5 fruit fly cellular contexts compared by ENCODE assay signal in genomic region chr3R:8955359-8955820, dm6.
TF ChIP-seq lines count a peak whose summit lies in the region.

No protein-coding gene starts in this region.

- no peak for TF ChIP-seq CTCF in whole organism, embryonic (GFP tag; optimal IDR thresholded peaks at IDR 0.05; lab: Kevin White, UChicago)

TF ChIP-seq in whole organism, 6 proteins besides CTCF, POLR2A, EP300 and RAD21:
- TF ChIP-seq Dll (optimal IDR thresholded peaks at IDR 0.05; lab: Kevin White, UChicago) (peak; percentile 1), pan (optimal IDR thresholded peaks at IDR 0.05; lab: Kevin White, UChicago) (no peak)

TF ChIP-seq in whole organism, adult, 20 proteins besides CTCF, POLR2A, EP300 and RAD21:
- peak; percentile 69 for TF ChIP-seq pad (GFP tag; optimal IDR thresholded peaks at IDR 0.05; lab: Kevin White, UChicago)
- no peak for TF ChIP-seq CG7045 (GFP tag; optimal IDR thresholded peaks at IDR 0.05; lab: Kevin White, UChicago)
- TF ChIP-seq ovo (GFP tag; optimal IDR thresholded peaks at IDR 0.05; lab: Kevin White, UChicago): peak; percentile 93

TF ChIP-seq in whole organism, embryonic, 481 proteins besides CTCF, POLR2A, EP300 and RAD21 (continues in another document):
- TF ChIP-seq CG11504 (tag; optimal IDR thresholded peaks at IDR 0.05; lab: Kevin White, UChicago) (peak; percentile 99), CG11695 (GFP tag; IDR thresholded peaks at IDR 0.05; lab: Robert Waterston, UW) (no peak), CG16863 (GFP tag; optimal IDR thresholded peaks at IDR 0.05; lab: Kevin White, UChicago) (no peak), Med (GFP tag; lab: Kevin White, UChicago) (peak; percentile 32), kay (GFP tag; optimal IDR thresholded peaks at IDR 0.05; lab: Kevin White, UChicago) (no peak), kni (GFP tag; optimal IDR thresholded peaks at IDR 0.05; lab: Kevin White, UChicago) (peak; percentile 72), ham (GFP tag; IDR thresholded peaks at IDR 0.05; lab: Robert Waterston, UW) (no peak), repo (GFP tag; optimal IDR thresholded peaks at IDR 0.05; lab: Kevin White, UChicago) (no peak), rib (GFP tag; IDR thresholded peaks at IDR 0.05; lab: Robert Waterston, UW) (peak; percentile 55; the same call in 1 of the 2 replicates), run (tag; optimal IDR thresholded peaks at IDR 0.05; lab: Kevin White, UChicago) (no peak), CG13287 (GFP tag; IDR thresholded peaks at IDR 0.05; lab: Robert Waterston, UW; ENCODE audit: partially characterized antibody) (peak; percentile 10; the same call in 1 of the 2 replicates), vfl (GFP tag; optimal IDR thresholded peaks at IDR 0.05; lab: Kevin White, UChicago) (no peak), chinmo (GFP tag; IDR thresholded peaks at IDR 0.05; lab: Robert Waterston, UW; ENCODE audit: partially characterized antibody) (peak; percentile 95; the same call in 3 of the 4 replicates), HLH4C (GFP tag; IDR thresholded peaks at IDR 0.05; lab: Robert Waterston, UW; ENCODE audit: partially characterized antibody) (no peak), pros (GFP tag; optimal IDR thresholded peaks at IDR 0.05; lab: Kevin White, UChicago) (peak; percentile 80), sd (tag; optimal IDR thresholded peaks at IDR 0.05; lab: Kevin White, UChicago) (peak; percentile 44), CG10959 (GFP tag; IDR thresholded peaks at IDR 0.05; lab: Robert Waterston, UW) (no peak), CG10321 (GFP tag; IDR thresholded peaks at IDR 0.05; lab: Robert Waterston, UW) (no peak), Eip74EF (GFP tag; optimal IDR thresholded peaks at IDR 0.05; lab: Kevin White, UChicago) (peak in 1 of 2 experiments; percentile 86), otp (GFP tag; IDR thresholded peaks at IDR 0.05; lab: Robert Waterston, UW) (no peak), Nf-YC (tag; optimal IDR thresholded peaks at IDR 0.05; lab: Kevin White, UChicago) (no peak), CG12155 (GFP tag; optimal IDR thresholded peaks at IDR 0.05; lab: Kevin White, UChicago) (no peak), CG3065 (GFP tag; optimal IDR thresholded peaks at IDR 0.05; lab: Kevin White, UChicago) (no peak), Deaf1 (tag; optimal IDR thresholded peaks at IDR 0.05; lab: Kevin White, UChicago) (peak; percentile 96), shn (GFP tag; optimal IDR thresholded peaks at IDR 0.05; lab: Kevin White, UChicago) (no peak), vvl (GFP tag; IDR thresholded peaks at IDR 0.05; lab: Robert Waterston, UW) (peak; percentile 11; the same call in 1 of the 2 replicates), Adf1 (GFP tag; IDR thresholded peaks at IDR 0.05; lab: Robert Waterston, UW) (peak; percentile 88), crol (GFP tag; IDR thresholded peaks at IDR 0.05; lab: Robert Waterston, UW) (0 out of 2 replicates have a peak, but pooled peaks have one; percentile 15)

TF ChIP-seq in whole organism, prepupa, 60 proteins besides CTCF, POLR2A, EP300 and RAD21:
- TF ChIP-seq CG15336 (GFP tag; IDR thresholded peaks at IDR 0.05; lab: Robert Waterston, UW): no peak
- peak; percentile 5 for TF ChIP-seq dsx (GFP tag; optimal IDR thresholded peaks at IDR 0.05; lab: Kevin White, UChicago; ENCODE audit: poor library complexity, severe bottlenecking)
- no peak for TF ChIP-seq Hr39 (GFP tag; optimal IDR thresholded peaks at IDR 0.05; lab: Kevin White, UChicago)
- TF ChIP-seq CG11902 (GFP tag; optimal IDR thresholded peaks at IDR 0.05; lab: Kevin White, UChicago): no peak
- no peak for TF ChIP-seq cyc (GFP tag; optimal IDR thresholded peaks at IDR 0.05; lab: Kevin White, UChicago)
- TF ChIP-seq CG11294 (GFP tag; IDR thresholded peaks at IDR 0.05; lab: Robert Waterston, UW): no peak
- peak; percentile 17; the same call in 1 of the 3 replicates for TF ChIP-seq eg (GFP tag; IDR thresholded peaks at IDR 0.05; lab: Robert Waterston, UW)
- no peak; the same call in 2 of the 3 replicates for TF ChIP-seq CG6163 (GFP tag; IDR thresholded peaks at IDR 0.05; lab: Robert Waterston, UW)
- TF ChIP-seq CG6854 (GFP tag; optimal IDR thresholded peaks at IDR 0.05; lab: Kevin White, UChicago): peak; percentile 35
- TF ChIP-seq Sox102F (GFP tag; optimal IDR thresholded peaks at IDR 0.05; lab: Kevin White, UChicago): no peak
- peak; percentile 74 for TF ChIP-seq Eip75B (GFP tag; optimal IDR thresholded peaks at IDR 0.05; lab: Kevin White, UChicago)
- TF ChIP-seq CG1621 (tag; optimal IDR thresholded peaks at IDR 0.05; lab: Kevin White, UChicago): peak; percentile 23
- no peak for TF ChIP-seq CG4318 (GFP tag; optimal IDR thresholded peaks at IDR 0.05; lab: Kevin White, UChicago)
- TF ChIP-seq Blimp-1 (GFP tag; optimal IDR thresholded peaks at IDR 0.05; lab: Kevin White, UChicago): peak; percentile 33
- no peak for TF ChIP-seq Eip78C (GFP tag; lab: Kevin White, UChicago)
- TF ChIP-seq achi (GFP tag; optimal IDR thresholded peaks at IDR 0.05; lab: Kevin White, UChicago): no peak
- no peak for TF ChIP-seq CG8319 (GFP tag; optimal IDR thresholded peaks at IDR 0.05; lab: Kevin White, UChicago)
TF ChIP-seq in whole organism, prepupa: peak in this region for 6.

TF ChIP-seq in whole organism, pupa, 21 proteins besides CTCF, POLR2A, EP300 and RAD21:
- TF ChIP-seq CG4496 (GFP tag; IDR thresholded peaks at IDR 0.05; lab: Robert Waterston, UW) (peak; percentile 54; the same call in 1 of the 3 replicates), Ets98B (GFP tag; IDR thresholded peaks at IDR 0.05; lab: Robert Waterston, UW) (peak; percentile 43; the same call in 1 of the 2 replicates), EcR (GFP tag; optimal IDR thresholded peaks at IDR 0.05; lab: Kevin White, UChicago) (peak; percentile 34), CG12605 (GFP tag; IDR thresholded peaks at IDR 0.05; lab: Robert Waterston, UW) (no peak), CG13204 (GFP tag; optimal IDR thresholded peaks at IDR 0.05; lab: Kevin White, UChicago) (peak; percentile 37)
TF ChIP-seq in whole organism, pupa: peak in this region for 4.
